Fruit fly (Drosophila melanogaster): ENCODE data around the gene CG5921.

The CG5921 gene

dm6 chrX:6050282-6050934 is at the start of gene CG5921:
Gene CG5921 (plus strand): TSS chrX:6050828.
- TF ChIP-seq Eip78C (GFP tag) (peak; percentile 68), Sox102F (GFP tag; optimal IDR thresholded peaks at IDR 0.05) (peak; percentile 13), fd85E (GFP tag; optimal IDR thresholded peaks at IDR 0.05) (no peak), cyc (GFP tag; optimal IDR thresholded peaks at IDR 0.05) (no peak), CG16779 (tag; optimal IDR thresholded peaks at IDR 0.05) (no peak), svp (GFP tag) (peak; percentile 43), CG9139 (GFP tag; optimal IDR thresholded peaks at IDR 0.05) (no peak), dsx (GFP tag; optimal IDR thresholded peaks at IDR 0.05; ENCODE audit: poor library complexity, severe bottlenecking) (no peak), Smox (GFP tag; optimal IDR thresholded peaks at IDR 0.05) (peak; percentile 29), esn (GFP tag; optimal IDR thresholded peaks at IDR 0.05) (peak; percentile 16), Ets21C (GFP tag; optimal IDR thresholded peaks at IDR 0.05) (no peak), lz (GFP tag; optimal IDR thresholded peaks at IDR 0.05) (no peak)

dm6 chrX:6003830-6004229 is 46.8 kb upstream of the CG5921 start:
- TF ChIP-seq fd59A (GFP tag; optimal IDR thresholded peaks at IDR 0.05) = peak; percentile 4
- no peak for TF ChIP-seq topi (GFP tag; optimal IDR thresholded peaks at IDR 0.05)
- peak; percentile 2 for TF ChIP-seq CG6792 (GFP tag; optimal IDR thresholded peaks at IDR 0.05)
- peak; percentile 44 for TF ChIP-seq CG32006 (GFP tag; optimal IDR thresholded peaks at IDR 0.05)
- TF ChIP-seq svp (GFP tag) = peak; percentile 52
- TF ChIP-seq pdm3 (GFP tag; optimal IDR thresholded peaks at IDR 0.05) = peak; percentile 5
- peak; percentile 35 for TF ChIP-seq acj6 (GFP tag; optimal IDR thresholded peaks at IDR 0.05)
- TF ChIP-seq Eip78C (GFP tag) = peak; percentile 63
- TF ChIP-seq CG10631 (GFP tag; optimal IDR thresholded peaks at IDR 0.05) = peak; percentile 57
- no peak for TF ChIP-seq CG8119 (GFP tag; IDR thresholded peaks at IDR 0.05)
- peak; percentile 8 for TF ChIP-seq esn (GFP tag; optimal IDR thresholded peaks at IDR 0.05)
- no peak for TF ChIP-seq eg (GFP tag; IDR thresholded peaks at IDR 0.05)
- TF ChIP-seq OdsH (GFP tag; optimal IDR thresholded peaks at IDR 0.05) = peak; percentile 39
- TF ChIP-seq CG6808 (GFP tag; optimal IDR thresholded peaks at IDR 0.05) = peak; percentile 56
- no peak for TF ChIP-seq Sox15 (GFP tag; optimal IDR thresholded peaks at IDR 0.05)
- TF ChIP-seq Hr39 (GFP tag; optimal IDR thresholded peaks at IDR 0.05) = no peak
- TF ChIP-seq CG15336 (GFP tag; IDR thresholded peaks at IDR 0.05) = peak; percentile 41; the same call in 1 of the 2 replicates
- TF ChIP-seq Ets96B (tag; optimal IDR thresholded peaks at IDR 0.05) = peak; percentile 66
- TF ChIP-seq achi (GFP tag; optimal IDR thresholded peaks at IDR 0.05) = peak; percentile 35
- TF ChIP-seq CG3919 (GFP tag; optimal IDR thresholded peaks at IDR 0.05) = peak; percentile 31
- peak; percentile 54 for TF ChIP-seq dsx (GFP tag; optimal IDR thresholded peaks at IDR 0.05; ENCODE audit: poor library complexity, severe bottlenecking)
- no peak for TF ChIP-seq CG1621 (tag; optimal IDR thresholded peaks at IDR 0.05)
- no peak for TF ChIP-seq Gug (GFP tag; IDR thresholded peaks at IDR 0.05)
- peak; percentile 65 for TF ChIP-seq CG3032 (tag; optimal IDR thresholded peaks at IDR 0.05)
- peak in 1 of 2 experiments; percentile 51 for TF ChIP-seq ss (GFP tag; optimal IDR thresholded peaks at IDR 0.05)
- no peak for TF ChIP-seq CG11762 (GFP tag; optimal IDR thresholded peaks at IDR 0.05; ENCODE audit: insufficient read depth)
- TF ChIP-seq CG6163 (GFP tag; IDR thresholded peaks at IDR 0.05) = peak; percentile 66; the same call in 2 of the 3 replicates
- TF ChIP-seq vri (GFP tag; optimal IDR thresholded peaks at IDR 0.05) = no peak
- TF ChIP-seq dac (GFP tag; optimal IDR thresholded peaks at IDR 0.05) = no peak
- TF ChIP-seq salr (GFP tag; optimal IDR thresholded peaks at IDR 0.05) = no peak
- peak; percentile 36 for TF ChIP-seq CG8632 (GFP tag; optimal IDR thresholded peaks at IDR 0.05)
- TF ChIP-seq Lpt (GFP tag; optimal IDR thresholded peaks at IDR 0.05) = no peak
- TF ChIP-seq CG9139 (GFP tag; optimal IDR thresholded peaks at IDR 0.05) = peak; percentile 58
- peak; percentile 37 for TF ChIP-seq CG34406 (GFP tag; optimal IDR thresholded peaks at IDR 0.05)
- peak; percentile 44 for TF ChIP-seq spab (GFP tag; optimal IDR thresholded peaks at IDR 0.05)
- TF ChIP-seq fd85E (GFP tag; optimal IDR thresholded peaks at IDR 0.05) = no peak
- peak; percentile 61 for TF ChIP-seq CG10669 (GFP tag; optimal IDR thresholded peaks at IDR 0.05)
